Fruit fly (Drosophila melanogaster) whole organism, wandering third instar larva: ENCODE measurements around the gene Tnks.

ENCODE experiments used
- Abd-B ChIP-seq: fragments of >200 bp; optimal IDR thresholded peaks from 2 replicates; lab custom pipeline; 2017; ENCODE audit warnings: missing biosample characterization, missing genetic modification characterization
- N ChIP-seq: fragments of >200 bp; optimal IDR thresholded peaks from 2 replicates; lab custom pipeline; 2018; ENCODE audit warnings: missing biosample characterization, missing external identifiers, missing genetic modification characterization

DNA sequence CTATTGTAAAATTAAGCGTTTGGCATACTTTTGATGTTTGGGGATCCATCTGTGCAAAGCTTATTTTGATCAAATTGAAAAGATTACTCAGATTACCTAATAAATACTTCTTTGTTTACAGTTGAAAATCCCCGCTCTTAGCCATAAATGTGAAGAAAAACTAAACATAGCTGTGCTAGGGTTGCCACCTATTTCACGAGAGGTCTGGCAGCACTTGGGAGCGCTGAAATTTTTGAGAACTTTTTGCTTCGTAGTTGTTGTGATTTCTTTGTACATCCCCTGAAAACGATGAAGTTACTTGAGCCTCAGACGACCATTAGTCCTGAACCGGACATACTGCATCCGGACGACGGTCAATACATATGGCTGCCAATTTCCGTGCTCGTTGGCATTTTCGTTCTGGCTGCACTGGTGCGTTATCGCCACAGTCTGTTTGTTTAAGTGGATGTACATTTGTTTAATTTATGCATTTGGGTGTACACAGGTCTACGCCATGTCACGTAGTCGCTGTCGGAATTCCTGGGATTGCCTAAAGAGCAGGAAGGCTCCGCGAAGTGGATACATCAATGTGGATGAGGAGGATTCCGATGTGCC, 17.5 kb upstream of the Tnks start, which contains the start of the genes CG4730 and CG5039:
- no peak for TF ChIP-seq Abd-B (GFP tag; lab: Kevin White, UChicago)
- no peak for TF ChIP-seq N (GFP tag; lab: Kevin White, UChicago)
